Fruit fly (Drosophila melanogaster) whole organism, prepupa: ENCODE data around the gene Fit1.

ENCODE experiments used
- Blimp-1 ChIP-seq: fragments of 200-800 bp; sonication (Bioruptor generic); optimal IDR thresholded peaks from 3 replicates; lab custom pipeline; 2017; ENCODE audit warnings: missing biosample characterization, missing genetic modification characterization, mild to moderate bottlenecking, moderate library complexity, missing genetic modification reagents
- CG10631 ChIP-seq: fragments of 200-800 bp; sonication (Bioruptor generic); optimal IDR thresholded peaks from 2 replicates; lab custom pipeline; 2016; ENCODE audit warnings: missing biosample characterization, missing genetic modification characterization
- CG10669 ChIP-seq: fragments of 200-800 bp; sonication (Bioruptor generic); optimal IDR thresholded peaks from 3 replicates; lab custom pipeline; 2018; ENCODE audit warnings: missing biosample characterization, mild to moderate bottlenecking, missing genetic modification characterization, moderate library complexity
- CG11902 ChIP-seq: fragments of 200-800 bp; sonication (Bioruptor generic); optimal IDR thresholded peaks from 3 replicates; lab custom pipeline; 2016; ENCODE audit warnings: missing biosample characterization, missing genetic modification characterization
- CG15336 ChIP-seq: fragments of 200-800 bp; sonication (Bioruptor generic); IDR thresholded peaks from 2 replicates; pipeline ENCODE4 v1.3.6; 2022; ENCODE audit warnings: missing biosample characterization, missing genetic modification characterization
- CG16779 ChIP-seq: fragments of 200-800 bp; sonication (Bioruptor generic); optimal IDR thresholded peaks from 3 replicates; lab custom pipeline; 2017; ENCODE audit warnings: missing biosample characterization, mild to moderate bottlenecking, missing genetic modification characterization
- CG3032 ChIP-seq: fragments of 200-800 bp; optimal IDR thresholded peaks from 2 replicates; lab custom pipeline; 2019; ENCODE audit warnings: missing biosample characterization, mild to moderate bottlenecking, missing genetic modification characterization, moderate library complexity
- CG32006 ChIP-seq: fragments of 200-800 bp; sonication (Bioruptor generic); optimal IDR thresholded peaks from 3 replicates; lab custom pipeline; 2017; ENCODE audit warnings: missing biosample characterization, mild to moderate bottlenecking, missing genetic modification characterization
- CG6276 ChIP-seq: fragments of 200-800 bp; sonication (Bioruptor generic); optimal IDR thresholded peaks from 2 replicates; lab custom pipeline; 2017; ENCODE audit warnings: missing biosample characterization, mild to moderate bottlenecking, missing genetic modification characterization
- CG8119 ChIP-seq: fragments of 200-800 bp; sonication (Bioruptor generic); IDR thresholded peaks from 3 replicates; pipeline ENCODE4 v1.3.6; 2022; ENCODE audit warnings: missing biosample characterization, missing genetic modification characterization
- CG8319 ChIP-seq: fragments of 200-800 bp; sonication (Bioruptor generic); optimal IDR thresholded peaks from 3 replicates; lab custom pipeline; 2016; ENCODE audit warnings: missing biosample characterization, missing genetic modification characterization
- CG9139 ChIP-seq: fragments of 200-800 bp; sonication (Bioruptor generic); optimal IDR thresholded peaks from 3 replicates; lab custom pipeline; 2017; ENCODE audit warnings: missing biosample characterization, mild to moderate bottlenecking, missing genetic modification characterization
- Eip75B ChIP-seq: fragments of 200-800 bp; sonication (Bioruptor generic); optimal IDR thresholded peaks from 3 replicates; lab custom pipeline; 2016; ENCODE audit warnings: missing biosample characterization, missing genetic modification characterization
- Eip78C ChIP-seq: fragments of 200-800 bp; sonication (Bioruptor generic); peaks from one replicate; lab custom pipeline; 2016; ENCODE audit warnings: missing biosample characterization, missing genetic modification characterization
- Eip93F ChIP-seq: fragments of 200-800 bp; sonication (Bioruptor generic); optimal IDR thresholded peaks from 2 replicates; lab custom pipeline; 2016; ENCODE audit warnings: missing biosample characterization, mild to moderate bottlenecking, missing genetic modification characterization
- Ets21C ChIP-seq: fragments of 200-800 bp; sonication (Bioruptor generic); optimal IDR thresholded peaks from 3 replicates; lab custom pipeline; 2016; ENCODE audit warnings: missing biosample characterization, missing genetic modification characterization
- Ets96B ChIP-seq: fragments of 200-800 bp; optimal IDR thresholded peaks from 2 replicates; lab custom pipeline; 2019; ENCODE audit warnings: missing biosample characterization, mild to moderate bottlenecking, missing genetic modification characterization, moderate library complexity
- Gug ChIP-seq: fragments of 200-800 bp; sonication (Bioruptor generic); IDR thresholded peaks from 2 replicates; pipeline ENCODE4 v1.3.6; 2022; ENCODE audit warnings: missing biosample characterization, missing genetic modification characterization
- Hr39 ChIP-seq: fragments of 200-800 bp; sonication (Bioruptor generic); optimal IDR thresholded peaks from 2 replicates; lab custom pipeline; 2016; ENCODE audit warnings: missing biosample characterization, missing genetic modification characterization
- Hr4 ChIP-seq: fragments of 200-800 bp; sonication (Bioruptor generic); optimal IDR thresholded peaks from 3 replicates; lab custom pipeline; 2016; ENCODE audit warnings: missing biosample characterization, missing genetic modification characterization
- OdsH ChIP-seq: fragments of 200-800 bp; sonication (Bioruptor generic); optimal IDR thresholded peaks from 3 replicates; lab custom pipeline; 2016; ENCODE audit warnings: missing biosample characterization, missing genetic modification characterization
- Sox102F ChIP-seq: fragments of 200-800 bp; sonication (Bioruptor generic); optimal IDR thresholded peaks from 2 replicates; lab custom pipeline; 2016; ENCODE audit warnings: missing biosample characterization, mild to moderate bottlenecking, missing genetic modification characterization
- Sox14 ChIP-seq: fragments of 200-800 bp; sonication (Bioruptor generic); optimal IDR thresholded peaks from 3 replicates; lab custom pipeline; 2016; ENCODE audit warnings: missing biosample characterization, missing genetic modification characterization
- achi ChIP-seq: fragments of 200-800 bp; sonication (Bioruptor generic); optimal IDR thresholded peaks from 3 replicates; lab custom pipeline; 2016; ENCODE audit warnings: missing biosample characterization, missing genetic modification characterization
- eg ChIP-seq: fragments of 200-800 bp; sonication (Bioruptor generic); IDR thresholded peaks from 3 replicates; pipeline ENCODE4 v1.3.6; 2022; ENCODE audit warnings: missing biosample characterization, missing genetic modification characterization
- esn ChIP-seq: fragments of 200-800 bp; sonication (Bioruptor generic); optimal IDR thresholded peaks from 2 replicates; lab custom pipeline; 2016; ENCODE audit warnings: missing biosample characterization, mild to moderate bottlenecking, missing genetic modification characterization, moderate library complexity
- fkh ChIP-seq: fragments of 200-800 bp; sonication (Bioruptor generic); optimal IDR thresholded peaks from 3 replicates; lab custom pipeline; 2017; ENCODE audit warnings: missing biosample characterization, mild to moderate bottlenecking, missing genetic modification characterization, moderate library complexity
- lz ChIP-seq: fragments of 200-800 bp; sonication (Bioruptor generic); optimal IDR thresholded peaks from 3 replicates; lab custom pipeline; 2016; ENCODE audit warnings: missing biosample characterization, missing genetic modification characterization
- net ChIP-seq: fragments of 200-800 bp; sonication (Bioruptor generic); optimal IDR thresholded peaks from 3 replicates; lab custom pipeline; 2016; ENCODE audit warnings: missing biosample characterization, missing genetic modification characterization
- pdm3 ChIP-seq: fragments of 200-800 bp; sonication (Bioruptor generic); optimal IDR thresholded peaks from 3 replicates; lab custom pipeline; 2016; ENCODE audit warnings: missing biosample characterization, missing genetic modification characterization
- svp ChIP-seq: fragments of 200-800 bp; sonication (Bioruptor generic); peaks from one replicate; lab custom pipeline; 2016; ENCODE audit warnings: missing biosample characterization, missing genetic modification characterization
- topi ChIP-seq: fragments of 200-800 bp; sonication (Bioruptor generic); optimal IDR thresholded peaks from 3 replicates; lab custom pipeline; 2016; ENCODE audit warnings: missing biosample characterization, missing genetic modification characterization
- vri ChIP-seq: fragments of 200-800 bp; sonication (Bioruptor generic); optimal IDR thresholded peaks from 3 replicates; lab custom pipeline; 2016; ENCODE audit warnings: missing biosample characterization, mild to moderate bottlenecking, missing genetic modification characterization

The Fit1 gene

DNA sequence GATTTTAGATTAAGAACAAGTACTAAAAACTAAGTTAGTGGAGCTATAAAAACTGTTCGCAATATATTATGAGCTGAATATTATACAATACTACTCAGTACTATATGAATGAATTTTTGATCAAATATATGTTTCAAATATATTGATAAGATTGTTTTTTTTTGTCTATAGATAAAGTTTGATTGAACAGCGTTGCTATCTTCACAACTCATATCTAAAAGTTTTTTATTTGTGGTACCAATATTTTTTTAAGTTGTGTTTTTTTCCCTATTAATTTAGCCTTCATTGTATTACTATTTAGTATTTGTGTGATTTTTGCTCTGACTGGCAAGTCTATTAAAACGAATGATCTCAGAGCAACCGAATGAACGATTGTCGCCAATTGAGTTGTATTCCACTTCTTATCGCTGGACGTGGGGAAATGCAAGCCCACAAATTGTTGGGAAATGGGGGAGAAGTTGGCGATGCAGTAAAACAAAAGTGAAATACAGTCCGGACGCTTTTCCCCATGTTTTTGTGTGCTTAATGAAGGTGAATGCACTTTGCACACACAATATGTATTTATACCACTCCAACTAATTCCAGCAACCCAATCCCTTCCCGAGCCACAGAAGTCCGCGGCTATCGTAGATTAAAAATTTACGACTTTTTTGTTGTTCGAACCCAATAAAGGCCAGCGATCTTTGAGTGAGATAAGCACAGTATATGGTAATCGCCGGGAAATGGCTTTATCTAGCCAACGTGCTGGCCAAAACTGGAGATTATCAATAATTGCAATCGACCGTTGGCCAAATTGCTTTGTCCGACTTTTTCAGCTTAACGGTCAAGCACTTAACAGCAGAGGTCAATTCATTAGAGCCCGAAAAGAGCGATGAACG is 13.4 kb downstream of the Fit1 start:
- TF ChIP-seq fkh (GFP tag; lab: Kevin White, UChicago) (peak; percentile 35), Sox14 (GFP tag; lab: Kevin White, UChicago) (no peak), Ets96B (tag; lab: Kevin White, UChicago) (peak; percentile 14), Hr39 (no peak), Eip93F (GFP tag; lab: Kevin White, UChicago) (peak; percentile 77), CG6276 (GFP tag; lab: Kevin White, UChicago) (peak; percentile 26), achi (GFP tag; lab: Kevin White, UChicago) (peak; percentile 11), Hr4 (peak; percentile 18), Gug (0 out of 2 replicates have a peak, but pooled peaks have one; percentile 17), CG11902 (GFP tag; lab: Kevin White, UChicago) (no peak), Eip78C (GFP tag; lab: Kevin White, UChicago) (peak; percentile 71), CG32006 (peak; percentile 17), CG10631 (GFP tag; lab: Kevin White, UChicago) (no peak), topi (GFP tag; lab: Kevin White, UChicago) (peak; percentile 10), CG15336 (GFP tag; lab: Robert Waterston, UW) (peak; percentile 70), CG10669 (no peak), CG3032 (tag; lab: Kevin White, UChicago) (no peak), pdm3 (GFP tag; lab: Kevin White, UChicago) (peak; percentile 22), CG8119 (GFP tag; lab: Robert Waterston, UW) (0 out of 3 replicates have a peak, but pooled peaks have one; percentile 35), net (GFP tag; lab: Kevin White, UChicago) (peak; percentile 11), vri (GFP tag; lab: Kevin White, UChicago) (peak; percentile 61), Blimp-1 (no peak), OdsH (peak; percentile 9), eg (GFP tag; lab: Robert Waterston, UW) (peak; percentile 63), svp (GFP tag; lab: Kevin White, UChicago) (peak; percentile 83)
- TF ChIP-seq, all 60 proteins: peak for 18

DNA sequence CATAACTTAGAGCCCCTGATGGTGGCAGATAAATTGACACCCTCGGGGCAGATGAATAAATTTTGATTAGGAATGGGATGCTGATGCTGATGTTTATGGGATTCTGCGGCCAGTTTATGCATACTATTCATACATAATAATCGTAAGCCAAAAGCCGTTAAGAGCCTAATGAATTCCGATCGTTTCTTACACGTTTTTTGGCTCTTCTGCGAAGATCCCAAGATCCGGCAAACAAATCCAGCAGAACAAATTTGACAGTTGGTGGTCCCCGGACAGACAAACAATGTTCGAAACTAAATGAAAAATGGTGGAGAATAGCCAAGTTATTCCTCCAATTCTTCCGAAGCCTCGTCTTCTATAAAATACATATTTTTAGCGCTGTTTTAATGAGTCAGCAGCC is 14.1 kb downstream of the Fit1 start:
- TF ChIP-seq CG9139 (no peak), Sox102F (GFP tag; lab: Kevin White, UChicago) (no peak), Eip75B (no peak), Blimp-1 (no peak), CG15336 (GFP tag; lab: Robert Waterston, UW) (no peak)
- TF ChIP-seq, all 60 proteins: peak for 0

DNA sequence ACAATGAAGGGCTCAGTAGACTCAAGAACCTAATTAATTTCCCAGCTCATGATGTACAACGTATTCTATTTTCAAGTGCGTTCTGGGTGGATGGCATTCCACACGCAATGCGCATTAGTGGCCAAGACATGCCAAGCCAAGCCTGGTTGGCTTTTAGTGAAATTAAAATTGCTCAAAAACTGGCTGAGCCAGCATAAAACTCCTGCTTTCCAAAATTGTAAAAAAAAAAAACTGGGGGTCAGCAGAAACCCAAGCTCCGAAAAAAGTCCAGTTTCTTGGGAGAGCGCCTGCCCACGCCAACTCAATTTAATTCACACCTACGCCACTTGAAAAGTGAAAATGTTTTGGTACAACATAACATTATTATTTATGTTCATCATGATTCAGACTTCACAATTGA is 15.0 kb downstream of the Fit1 start:
- TF ChIP-seq topi (GFP tag; lab: Kevin White, UChicago), result no peak
- TF ChIP-seq esn, result no peak
- peak; percentile 58 for TF ChIP-seq Eip78C (GFP tag; lab: Kevin White, UChicago)
- TF ChIP-seq CG3032 (tag; lab: Kevin White, UChicago), result no peak

DNA sequence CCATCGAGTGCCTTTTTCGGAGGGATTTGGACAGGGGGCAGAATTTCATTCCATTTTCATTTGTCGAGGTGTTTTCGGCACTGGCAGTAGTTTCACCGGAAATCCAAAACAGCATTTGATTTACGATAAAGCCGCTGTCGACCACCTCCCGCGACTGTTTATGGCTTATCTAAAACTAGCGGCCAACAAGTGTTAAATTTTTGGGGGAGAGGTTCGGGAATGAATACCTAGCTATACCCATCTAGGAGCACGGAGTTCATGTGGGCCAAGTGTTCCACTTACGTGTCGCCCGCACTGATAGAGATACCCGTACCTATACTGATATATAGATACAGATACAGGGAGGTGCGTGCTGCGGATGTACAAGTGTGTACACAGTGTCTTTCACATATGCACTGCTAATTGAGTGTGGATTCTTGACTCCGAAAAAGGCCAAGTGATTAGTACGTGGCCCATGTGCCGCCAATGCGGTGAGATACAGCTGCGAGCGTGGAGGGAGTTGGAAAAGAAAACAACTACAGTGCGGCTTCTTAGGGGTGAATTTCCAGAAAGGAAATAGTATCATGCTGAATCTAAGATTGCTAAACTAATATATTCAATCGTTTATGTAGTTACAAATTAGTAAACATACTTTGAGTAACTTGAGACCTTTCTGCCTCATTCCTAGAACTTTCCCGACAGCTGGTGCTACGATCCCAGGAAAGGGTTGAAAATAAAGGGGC is 16.4 kb downstream of the Fit1 start:
- no peak for TF ChIP-seq Ets21C (GFP tag; lab: Kevin White, UChicago)
- peak; percentile 1 for TF ChIP-seq CG8319
- no peak for TF ChIP-seq CG16779 (tag; lab: Kevin White, UChicago)
- TF ChIP-seq Eip78C (GFP tag; lab: Kevin White, UChicago), result peak; percentile 70
- TF ChIP-seq fkh (GFP tag; lab: Kevin White, UChicago), result peak; percentile 57
- peak; percentile 4 for TF ChIP-seq topi (GFP tag; lab: Kevin White, UChicago)
- TF ChIP-seq svp (GFP tag; lab: Kevin White, UChicago), result peak; percentile 53
- peak; percentile 16 for TF ChIP-seq achi (GFP tag; lab: Kevin White, UChicago)
- TF ChIP-seq lz (GFP tag; lab: Kevin White, UChicago), result no peak
